Worm (Caenorhabditis elegans) whole organism, mixed stage, embryonic: ENCODE measurements around the gene npp-1.
"Not testable (repeated sequence)": the region's sequence is repeated elsewhere in the genome, so short reads cannot be mapped to it uniquely, and the experiment has no call there.

Experiments used
- M03D4.4 ChIP-seq: sonication (generic microtip); optimal IDR thresholded peaks from 2 replicates; lab custom pipeline; 2017; ENCODE audit warnings: mild to moderate bottlenecking, missing genetic modification characterization, missing compliant biosample characterization
- blmp-1 ChIP-seq: fragments of 150-350 bp; optimal IDR thresholded peaks from 2 replicates; lab custom pipeline; 2014; ENCODE audit warnings: missing biosample characterization, missing genetic modification characterization
- ceh-43 ChIP-seq: fragments of 200-800 bp; sonication (Bioruptor generic); optimal IDR thresholded peaks from 2 replicates; lab custom pipeline; 2018; ENCODE audit warnings: mild to moderate bottlenecking, missing genetic modification characterization, moderate library complexity, missing compliant biosample characterization
- ceh-83 ChIP-seq: fragments of 200-800 bp; sonication (Bioruptor generic); optimal IDR thresholded peaks from 2 replicates; lab custom pipeline; 2018; ENCODE audit warnings: mild to moderate bottlenecking, missing genetic modification characterization, missing compliant biosample characterization
- ces-1 ChIP-seq: fragments of 150-350 bp; optimal IDR thresholded peaks from 2 replicates; lab custom pipeline; 2014; ENCODE audit warnings: missing biosample characterization, missing genetic modification reagents, missing genetic modification characterization
- cnd-1 ChIP-seq: fragments of 200-800 bp; sonication (Bioruptor generic); optimal IDR thresholded peaks from 2 replicates; lab custom pipeline; 2018; ENCODE audit warnings: mild to moderate bottlenecking, missing genetic modification characterization, missing compliant biosample characterization
- elt-1 ChIP-seq: sonication (generic microtip); optimal IDR thresholded peaks from 2 replicates; lab custom pipeline; 2017; ENCODE audit warnings: missing genetic modification characterization, mild to moderate bottlenecking, missing compliant biosample characterization, antibody characterized with exemption, moderate library complexity, borderline replicate concordance; ENCODE audit not compliant: insufficient read depth
- elt-3 ChIP-seq: fragments of 150-350 bp; optimal IDR thresholded peaks from 2 replicates; lab custom pipeline; 2014; ENCODE audit warnings: missing biosample characterization, missing genetic modification characterization
- ham-2 ChIP-seq: fragments of 200-800 bp; sonication (Bioruptor generic); optimal IDR thresholded peaks from 2 replicates; lab custom pipeline; 2018; ENCODE audit warnings: mild to moderate bottlenecking, missing genetic modification characterization, missing compliant biosample characterization
- hlh-1 ChIP-seq: fragments of 150-350 bp; optimal IDR thresholded peaks from 2 replicates; lab custom pipeline; 2014; ENCODE audit warnings: missing biosample characterization, missing genetic modification reagents, missing genetic modification characterization
- lin-13 ChIP-seq: fragments of 150-350 bp; optimal IDR thresholded peaks from 2 replicates; lab custom pipeline; 2014; ENCODE audit warnings: missing biosample characterization, missing genetic modification characterization
- lin-32 ChIP-seq: fragments of 200-800 bp; sonication (Bioruptor generic); optimal IDR thresholded peaks from 2 replicates; lab custom pipeline; 2018; ENCODE audit warnings: mild to moderate bottlenecking, missing genetic modification characterization, missing compliant biosample characterization
- lsy-2 ChIP-seq: fragments of 150-350 bp; optimal IDR thresholded peaks from 2 replicates; lab custom pipeline; 2014; ENCODE audit warnings: missing biosample characterization, missing genetic modification characterization
- mab-5 ChIP-seq: fragments of 150-350 bp; optimal IDR thresholded peaks from 2 replicates; lab custom pipeline; 2014; ENCODE audit warnings: missing biosample characterization, missing genetic modification characterization
- nhr-2 ChIP-seq: fragments of 150-350 bp; optimal IDR thresholded peaks from 2 replicates; lab custom pipeline; 2014; ENCODE audit warnings: missing biosample characterization, missing genetic modification characterization
- nhr-237 ChIP-seq: fragments of 150-350 bp; optimal IDR thresholded peaks from 2 replicates; lab custom pipeline; 2014; ENCODE audit warnings: missing biosample characterization, missing genetic modification characterization
- nhr-28 ChIP-seq: fragments of 150-350 bp; optimal IDR thresholded peaks from 2 replicates; lab custom pipeline; 2014; ENCODE audit warnings: missing biosample characterization, missing genetic modification characterization
- nhr-76 ChIP-seq: sonication (generic microtip); optimal IDR thresholded peaks from 2 replicates; lab custom pipeline; 2017; ENCODE audit warnings: missing biosample characterization, missing genetic modification characterization
- sem-2 ChIP-seq: fragments of 200-800 bp; sonication (Bioruptor generic); optimal IDR thresholded peaks from 2 replicates; lab custom pipeline; 2018; ENCODE audit warnings: mild to moderate bottlenecking, missing genetic modification characterization, missing compliant biosample characterization
- snpc-4 ChIP-seq: fragments of 150-350 bp; optimal IDR thresholded peaks from 2 replicates; lab custom pipeline; 2014; ENCODE audit warnings: missing biosample characterization, missing genetic modification characterization
- sptf-1 ChIP-seq: sonication (generic microtip); optimal IDR thresholded peaks from 2 replicates; lab custom pipeline; 2017; ENCODE audit warnings: mild to moderate bottlenecking, missing genetic modification characterization, moderate library complexity, missing compliant biosample characterization
- unc-120 ChIP-seq: sonication (generic microtip); optimal IDR thresholded peaks from 2 replicates; lab custom pipeline; 2017; ENCODE audit warnings: missing genetic modification characterization, missing compliant biosample characterization; ENCODE audit not compliant: poor library complexity, severe bottlenecking
- unc-39 ChIP-seq: fragments of 150-350 bp; optimal IDR thresholded peaks from 2 replicates; lab custom pipeline; 2014; ENCODE audit warnings: missing biosample characterization, missing genetic modification characterization
- unc-62 ChIP-seq: fragments of 150-350 bp; optimal IDR thresholded peaks from 2 replicates; lab custom pipeline; 2014; ENCODE audit warnings: missing biosample characterization, missing genetic modification reagents, missing genetic modification characterization
- zip-8 ChIP-seq: fragments of 150-350 bp; optimal IDR thresholded peaks from 2 replicates; lab custom pipeline; 2014; ENCODE audit warnings: missing biosample characterization, missing genetic modification characterization
- ztf-11 ChIP-seq: fragments of 150-350 bp; optimal IDR thresholded peaks from 2 replicates; lab custom pipeline; 2014; ENCODE audit warnings: missing biosample characterization, missing genetic modification characterization

Gene npp-1

DNA sequence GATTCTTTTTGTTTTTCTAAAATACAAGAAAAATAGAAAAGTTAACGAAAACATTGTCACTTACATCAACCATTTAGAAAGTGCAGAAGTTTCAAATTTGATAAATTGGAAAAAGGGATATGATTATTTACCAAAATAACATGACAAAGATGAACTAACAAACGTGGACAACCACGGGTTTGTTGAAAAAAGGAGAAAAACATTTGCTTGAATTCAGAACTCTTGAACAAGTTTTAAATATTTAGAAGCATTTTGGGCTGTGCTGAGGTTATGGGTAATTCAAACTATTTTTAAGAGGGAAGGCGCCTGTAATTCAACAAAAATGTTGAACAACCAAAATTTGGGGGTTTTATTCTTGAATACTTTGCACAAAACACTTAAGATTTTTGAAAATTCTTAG is 31.6 kb downstream of the npp-1 start, which contains the start of gene ttbk-3:
TSS of gene ttbk-3 (minus strand) at position 101 of the 400 bp plus-strand sequence.
- no peak for TF ChIP-seq sptf-1 (tag; lab: Kevin White, UChicago)
- no peak for TF ChIP-seq lsy-2 (tag; lab: Kevin White, UChicago)
- TF ChIP-seq snpc-4 (tag; lab: Kevin White, UChicago), result no peak
- TF ChIP-seq nhr-2 (tag; lab: Kevin White, UChicago), result no peak
- no peak for TF ChIP-seq blmp-1 (tag; lab: Kevin White, UChicago)
- TF ChIP-seq cnd-1, result no peak
- TF ChIP-seq nhr-237, result no peak
- TF ChIP-seq ces-1 (GFP tag; lab: Kevin White, UChicago), result no peak
- no peak for TF ChIP-seq ztf-11 (tag; lab: Kevin White, UChicago)
- TF ChIP-seq elt-3, result no peak
- no peak for TF ChIP-seq nhr-28 (tag; lab: Kevin White, UChicago)
- no peak for TF ChIP-seq hlh-1 (tag; lab: Kevin White, UChicago)
- no peak for TF ChIP-seq M03D4.4
- no peak for TF ChIP-seq ceh-83 (GFP tag; lab: Kevin White, UChicago)

DNA sequence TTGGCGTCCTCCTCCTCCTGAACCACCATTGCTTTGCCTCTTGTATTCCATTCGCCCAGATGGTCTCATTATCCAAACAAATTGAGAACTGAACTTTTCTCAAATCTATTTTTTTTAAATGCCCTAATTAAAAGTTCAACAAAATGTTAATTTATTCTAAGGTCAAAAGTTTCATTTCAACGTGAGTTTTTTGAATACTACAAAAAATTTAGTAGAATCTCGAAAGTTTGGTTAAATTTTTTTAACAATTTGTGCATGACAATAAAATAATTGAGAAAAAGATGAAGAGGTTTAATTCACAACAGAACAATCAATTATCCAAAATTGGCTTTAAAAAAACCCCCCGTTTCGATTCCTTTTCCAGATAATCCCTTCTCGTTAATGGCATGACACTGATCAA is 33.6 kb downstream of the npp-1 start, which contains the start of gene F32B6.4:
TSS of gene F32B6.4 (minus strand) at position 101 of the 400 bp plus-strand sequence.
- TF ChIP-seq sptf-1 (tag; lab: Kevin White, UChicago) (no peak), ham-2 (GFP tag; lab: Kevin White, UChicago) (no peak), lin-32 (GFP tag; lab: Kevin White, UChicago) (no peak), mab-5 (tag; lab: Kevin White, UChicago) (no peak), ceh-43 (GFP tag; lab: Kevin White, UChicago) (no peak)

DNA sequence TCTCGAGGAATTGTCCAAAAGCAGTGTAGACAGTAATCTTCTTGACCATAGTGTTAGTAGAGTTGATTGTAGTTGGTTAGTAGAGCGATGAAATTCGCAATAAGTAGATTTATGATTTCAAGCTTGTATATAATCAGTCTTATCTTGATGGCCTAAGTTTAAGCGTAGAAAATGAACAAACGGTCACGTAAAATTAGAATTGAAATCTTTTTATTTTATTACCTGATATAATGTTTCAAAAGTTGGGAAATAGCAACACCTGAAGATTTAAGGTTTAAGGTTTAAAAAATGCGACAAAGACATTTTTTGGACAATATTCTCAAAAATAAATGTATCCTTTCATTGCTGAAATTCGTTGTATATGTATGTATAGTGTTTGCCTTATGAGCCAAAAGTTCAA is 35.4 kb downstream of the npp-1 start, which contains the start of gene sss-1:
TSS of gene sss-1 (minus strand) at position 101 of the 400 bp plus-strand sequence.
- not testable (repeated sequence) for TF ChIP-seq nhr-2, elt-1, zip-8 (tag; lab: Kevin White, UChicago)

DNA sequence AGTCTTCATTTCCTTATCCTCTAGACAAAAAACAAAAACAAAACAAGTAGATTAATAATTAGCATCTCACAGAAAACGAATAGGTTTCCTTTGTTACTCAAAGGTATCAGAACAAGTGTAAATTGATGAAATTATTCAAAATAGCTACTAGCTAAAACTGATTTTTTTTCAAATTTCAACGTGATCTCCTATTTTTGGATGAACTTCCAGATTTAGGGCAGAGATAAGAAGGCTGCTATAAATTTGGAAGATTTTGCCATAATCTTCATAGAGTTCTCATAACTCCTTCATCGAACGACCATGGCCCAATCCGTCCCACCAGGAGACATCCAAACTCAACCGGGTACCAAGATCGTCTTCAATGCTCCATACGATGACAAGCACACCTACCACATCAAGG is 36.0 kb downstream of the npp-1 start, which contains the start of gene msp-77:
TSS of gene msp-77 (plus strand) at position 301 of the 400 bp plus-strand sequence.
- TF ChIP-seq mab-5 (tag; lab: Kevin White, UChicago); ham-2 (GFP tag; lab: Kevin White, UChicago); sptf-1 (tag; lab: Kevin White, UChicago): not testable (repeated sequence)
- TF ChIP-seq, all 35 proteins: peak for 0; not testable (repeated sequence) for 35

DNA sequence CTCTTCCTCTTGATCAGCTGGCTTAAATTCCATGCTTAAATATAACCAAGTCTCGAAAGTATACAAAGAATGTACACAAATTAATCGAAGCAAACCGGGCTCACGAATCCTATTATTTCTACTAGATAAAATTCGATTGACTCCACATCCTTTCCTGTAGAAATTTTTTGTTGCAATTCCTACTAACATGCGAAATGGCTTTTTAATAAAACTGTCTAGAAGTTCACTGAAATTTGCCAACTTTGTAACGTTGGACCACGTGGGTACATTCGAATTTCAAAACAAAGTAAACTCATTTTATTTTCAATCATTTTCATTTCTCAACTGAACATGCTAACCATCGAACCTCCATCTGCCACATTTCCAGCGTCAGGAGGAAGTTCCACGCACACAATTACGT is 36.8 kb downstream of the npp-1 start, which contains the start of gene ssp-32:
TSS of gene ssp-32 (plus strand) at position 301 of the 400 bp plus-strand sequence.
- TF ChIP-seq M03D4.4, result no peak
- no peak for TF ChIP-seq unc-39 (tag; lab: Kevin White, UChicago)
- TF ChIP-seq, all 35 proteins: peak for 0

DNA sequence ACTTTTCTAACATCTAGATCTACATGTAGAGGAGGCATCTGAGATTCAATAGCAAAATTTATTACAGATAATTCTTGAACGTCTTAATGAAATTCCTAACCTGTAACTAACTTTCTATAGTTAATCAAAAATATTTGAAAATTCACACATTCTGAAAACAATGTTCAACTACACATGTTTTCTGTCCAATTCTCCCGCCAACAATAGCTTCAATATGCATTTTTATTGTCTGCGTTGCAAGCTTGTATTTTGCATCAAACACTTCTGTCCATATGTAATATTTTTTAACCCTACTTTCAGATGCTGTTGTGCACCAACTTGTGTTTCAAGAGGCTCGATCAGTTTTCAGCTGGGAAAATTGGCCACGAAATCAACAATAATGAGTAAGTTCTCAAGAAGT is 40.4 kb downstream of the npp-1 start, which contains the start of gene tbc-3:
TSS of gene tbc-3 (plus strand) at position 301 of the 400 bp plus-strand sequence.
- TF ChIP-seq hlh-1 (tag; lab: Kevin White, UChicago), result no peak
- TF ChIP-seq mab-5 (tag; lab: Kevin White, UChicago), result no peak
- TF ChIP-seq blmp-1 (tag; lab: Kevin White, UChicago), result no peak
- TF ChIP-seq lsy-2 (tag; lab: Kevin White, UChicago), result no peak
- TF ChIP-seq nhr-2 (tag; lab: Kevin White, UChicago), result no peak
- TF ChIP-seq lin-13 (tag; lab: Kevin White, UChicago), result no peak
- TF ChIP-seq sem-2 (GFP tag; lab: Kevin White, UChicago), result no peak
- TF ChIP-seq nhr-76 (tag; lab: Kevin White, UChicago), result no peak
- TF ChIP-seq ceh-83 (GFP tag; lab: Kevin White, UChicago), result no peak
- no peak for TF ChIP-seq unc-62 (GFP tag; lab: Kevin White, UChicago)
- no peak for TF ChIP-seq snpc-4 (tag; lab: Kevin White, UChicago)
- no peak for TF ChIP-seq nhr-237
- TF ChIP-seq, all 35 proteins: peak for 0

DNA sequence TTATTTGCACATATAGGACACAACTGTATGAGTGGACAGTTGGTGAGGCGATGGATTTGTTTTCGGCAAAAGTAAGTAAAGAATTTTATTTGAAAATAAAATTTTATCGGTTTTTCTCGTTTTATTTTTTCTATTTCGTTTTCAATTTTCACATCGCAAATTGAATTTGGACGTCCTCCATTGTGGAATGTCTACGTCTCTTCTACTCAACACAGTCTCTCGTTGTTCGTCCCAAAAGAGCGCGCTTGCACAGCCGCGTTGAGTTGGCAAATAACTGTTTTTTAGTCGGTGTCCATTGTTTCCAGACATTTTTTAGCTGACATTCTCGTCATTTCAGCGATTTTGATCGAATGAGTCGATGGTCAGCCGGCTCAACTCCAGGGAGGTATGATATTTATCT is 40.9 kb downstream of the npp-1 start:
- TF ChIP-seq ceh-83 (GFP tag; lab: Kevin White, UChicago) (no peak), lsy-2 (tag; lab: Kevin White, UChicago) (no peak), unc-120 (peak; percentile 3), ces-1 (GFP tag; lab: Kevin White, UChicago) (peak; percentile 93)
- TF ChIP-seq, all 35 proteins: peak for 2
